Fruit fly (Drosophila melanogaster) whole organism, prepupa: ENCODE measurements around the gene Nha2.

Experiments
- Blimp-1 ChIP-seq: fragments of 200-800 bp; sonication (Bioruptor generic); optimal IDR thresholded peaks from 3 replicates; lab custom pipeline; 2017; ENCODE audit warnings: missing biosample characterization, missing genetic modification characterization, mild to moderate bottlenecking, moderate library complexity, missing genetic modification reagents
- CG10631 ChIP-seq: fragments of 200-800 bp; sonication (Bioruptor generic); optimal IDR thresholded peaks from 2 replicates; lab custom pipeline; 2016; ENCODE audit warnings: missing biosample characterization, missing genetic modification characterization
- CG10669 ChIP-seq: fragments of 200-800 bp; sonication (Bioruptor generic); optimal IDR thresholded peaks from 3 replicates; lab custom pipeline; 2018; ENCODE audit warnings: missing biosample characterization, mild to moderate bottlenecking, missing genetic modification characterization, moderate library complexity
- CG11902 ChIP-seq: fragments of 200-800 bp; sonication (Bioruptor generic); optimal IDR thresholded peaks from 3 replicates; lab custom pipeline; 2016; ENCODE audit warnings: missing biosample characterization, missing genetic modification characterization
- CG15336 ChIP-seq: fragments of 200-800 bp; sonication (Bioruptor generic); IDR thresholded peaks from 2 replicates; pipeline ENCODE4 v1.3.6; 2022; ENCODE audit warnings: missing biosample characterization, missing genetic modification characterization
- CG1621 ChIP-seq: fragments of 200-800 bp; sonication (Bioruptor generic); optimal IDR thresholded peaks from 3 replicates; lab custom pipeline; 2018; ENCODE audit warnings: missing biosample characterization, mild to moderate bottlenecking, missing genetic modification characterization
- CG16779 ChIP-seq: fragments of 200-800 bp; sonication (Bioruptor generic); optimal IDR thresholded peaks from 3 replicates; lab custom pipeline; 2017; ENCODE audit warnings: missing biosample characterization, mild to moderate bottlenecking, missing genetic modification characterization
- CG3032 ChIP-seq: fragments of 200-800 bp; optimal IDR thresholded peaks from 2 replicates; lab custom pipeline; 2019; ENCODE audit warnings: missing biosample characterization, mild to moderate bottlenecking, missing genetic modification characterization, moderate library complexity
- CG34406 ChIP-seq: fragments of 200-800 bp; sonication (Bioruptor generic); optimal IDR thresholded peaks from 3 replicates; lab custom pipeline; 2016; ENCODE audit warnings: missing biosample characterization, missing genetic modification characterization
- CG4318 ChIP-seq: fragments of 200-800 bp; sonication (Bioruptor generic); optimal IDR thresholded peaks from 3 replicates; lab custom pipeline; 2017; ENCODE audit warnings: missing biosample characterization, mild to moderate bottlenecking, missing genetic modification characterization
- CG6276 ChIP-seq: fragments of 200-800 bp; sonication (Bioruptor generic); optimal IDR thresholded peaks from 2 replicates; lab custom pipeline; 2017; ENCODE audit warnings: missing biosample characterization, mild to moderate bottlenecking, missing genetic modification characterization
- CG6808 ChIP-seq: fragments of 200-800 bp; sonication (Bioruptor generic); optimal IDR thresholded peaks from 3 replicates; lab custom pipeline; 2017; ENCODE audit warnings: missing biosample characterization, missing genetic modification characterization, mild to moderate bottlenecking, moderate library complexity, missing genetic modification reagents
- CG7368 ChIP-seq: fragments of 200-800 bp; sonication (Bioruptor generic); optimal IDR thresholded peaks from 3 replicates; lab custom pipeline; 2016; ENCODE audit warnings: missing biosample characterization, missing genetic modification characterization
- CG8119 ChIP-seq: fragments of 200-800 bp; sonication (Bioruptor generic); IDR thresholded peaks from 3 replicates; pipeline ENCODE4 v1.3.6; 2022; ENCODE audit warnings: missing biosample characterization, missing genetic modification characterization
- CG9139 ChIP-seq: fragments of 200-800 bp; sonication (Bioruptor generic); optimal IDR thresholded peaks from 3 replicates; lab custom pipeline; 2017; ENCODE audit warnings: missing biosample characterization, mild to moderate bottlenecking, missing genetic modification characterization
- Eip75B ChIP-seq: fragments of 200-800 bp; sonication (Bioruptor generic); optimal IDR thresholded peaks from 3 replicates; lab custom pipeline; 2016; ENCODE audit warnings: missing biosample characterization, missing genetic modification characterization
- Eip78C ChIP-seq: fragments of 200-800 bp; sonication (Bioruptor generic); peaks from one replicate; lab custom pipeline; 2016; ENCODE audit warnings: missing biosample characterization, missing genetic modification characterization
- Eip93F ChIP-seq: fragments of 200-800 bp; sonication (Bioruptor generic); optimal IDR thresholded peaks from 2 replicates; lab custom pipeline; 2016; ENCODE audit warnings: missing biosample characterization, mild to moderate bottlenecking, missing genetic modification characterization
- Ets21C ChIP-seq: fragments of 200-800 bp; sonication (Bioruptor generic); optimal IDR thresholded peaks from 3 replicates; lab custom pipeline; 2016; ENCODE audit warnings: missing biosample characterization, missing genetic modification characterization
- Gug ChIP-seq: fragments of 200-800 bp; sonication (Bioruptor generic); IDR thresholded peaks from 2 replicates; pipeline ENCODE4 v1.3.6; 2022; ENCODE audit warnings: missing biosample characterization, missing genetic modification characterization
- Hr38 ChIP-seq: sonication (Bioruptor generic); optimal IDR thresholded peaks from 2 replicates; lab custom pipeline; 2016; ENCODE audit warnings: missing biosample characterization, missing genetic modification characterization
- Hr4 ChIP-seq: fragments of 200-800 bp; sonication (Bioruptor generic); optimal IDR thresholded peaks from 3 replicates; lab custom pipeline; 2016; ENCODE audit warnings: missing biosample characterization, missing genetic modification characterization
- acj6 ChIP-seq: fragments of 200-800 bp; sonication (Bioruptor generic); optimal IDR thresholded peaks from 3 replicates; lab custom pipeline; 2016; ENCODE audit warnings: missing biosample characterization, missing genetic modification characterization
- cyc ChIP-seq: fragments of 200-800 bp; sonication (Bioruptor generic); optimal IDR thresholded peaks from 3 replicates; lab custom pipeline; 2016; ENCODE audit warnings: missing biosample characterization, missing genetic modification characterization
- dsx ChIP-seq: fragments of 200-800 bp; optimal IDR thresholded peaks from 3 replicates; lab custom pipeline; 2019; ENCODE audit warnings: missing biosample characterization, mild to moderate bottlenecking, missing genetic modification characterization, moderate library complexity; ENCODE audit not compliant: poor library complexity, severe bottlenecking
- eg ChIP-seq: fragments of 200-800 bp; sonication (Bioruptor generic); IDR thresholded peaks from 3 replicates; pipeline ENCODE4 v1.3.6; 2022; ENCODE audit warnings: missing biosample characterization, missing genetic modification characterization
- lz ChIP-seq: fragments of 200-800 bp; sonication (Bioruptor generic); optimal IDR thresholded peaks from 3 replicates; lab custom pipeline; 2016; ENCODE audit warnings: missing biosample characterization, missing genetic modification characterization
- net ChIP-seq: fragments of 200-800 bp; sonication (Bioruptor generic); optimal IDR thresholded peaks from 3 replicates; lab custom pipeline; 2016; ENCODE audit warnings: missing biosample characterization, missing genetic modification characterization
- ss ChIP-seq, 2 experiments: fragments of 200-800 bp; sonication (Bioruptor generic); optimal IDR thresholded peaks; 2 replicates in 1 of 2; 3 replicates in 1 of 2; lab custom pipeline; 2017 to 2018; ENCODE audit warnings: mild to moderate bottlenecking in 2 of 2, missing biosample characterization in 2 of 2, missing genetic modification characterization in 2 of 2, moderate library complexity in 1 of 2
- svp ChIP-seq: fragments of 200-800 bp; sonication (Bioruptor generic); peaks from one replicate; lab custom pipeline; 2016; ENCODE audit warnings: missing biosample characterization, missing genetic modification characterization
- vri ChIP-seq: fragments of 200-800 bp; sonication (Bioruptor generic); optimal IDR thresholded peaks from 3 replicates; lab custom pipeline; 2016; ENCODE audit warnings: missing biosample characterization, mild to moderate bottlenecking, missing genetic modification characterization

Gene Nha2

dm6 chr3R:23046529-23046943 is 48.2 kb upstream of the Nha2 start (continued):
- TF ChIP-seq Blimp-1 (peak; percentile 79), CG4318 (GFP tag; lab: Kevin White, UChicago) (peak; percentile 60), CG9139 (GFP tag; lab: Kevin White, UChicago) (peak; percentile 73), acj6 (GFP tag; lab: Kevin White, UChicago) (peak; percentile 90), net (GFP tag; lab: Kevin White, UChicago) (peak; percentile 91), dsx (peak; percentile 82), CG3032 (tag; lab: Kevin White, UChicago) (peak; percentile 85), CG10631 (GFP tag; lab: Kevin White, UChicago) (peak; percentile 88), Eip93F (GFP tag; lab: Kevin White, UChicago) (no peak), CG11902 (GFP tag; lab: Kevin White, UChicago) (peak; percentile 89), eg (GFP tag; lab: Robert Waterston, UW) (peak; percentile 84), Hr38 (GFP tag; lab: Kevin White, UChicago) (no peak)

dm6 chr3R:23043690-23044089 is 45.4 kb upstream of the Nha2 start, which contains the start of gene CG13837:
CG13837 (plus strand) TSS chr3R:23043990.
- TF ChIP-seq CG7368, result no peak
- no peak for TF ChIP-seq CG10669
- TF ChIP-seq Hr38 (GFP tag; lab: Kevin White, UChicago), result no peak
- TF ChIP-seq CG1621 (tag; lab: Kevin White, UChicago), result no peak
- TF ChIP-seq CG34406 (GFP tag; lab: Kevin White, UChicago), result no peak
- no peak for TF ChIP-seq CG8119 (GFP tag; lab: Robert Waterston, UW)
- TF ChIP-seq dsx, result no peak
- no peak for TF ChIP-seq CG16779 (tag; lab: Kevin White, UChicago)
- TF ChIP-seq ss (GFP tag; optimal IDR thresholded peaks at IDR 0.05; lab: Kevin White, UChicago), result no peak

- TF ChIP-seq CG6808 (GFP tag; lab: Kevin White, UChicago) (no peak), cyc (GFP tag; lab: Kevin White, UChicago) (no peak), Eip75B (GFP tag; lab: Kevin White, UChicago) (no peak), Eip78C (GFP tag; lab: Kevin White, UChicago) (no peak)
Observed at dm6 chr3R:23042746-23043265, 44.5 kb upstream of the Nha2 start.

- TF ChIP-seq lz (GFP tag; lab: Kevin White, UChicago) (no peak), vri (no peak), CG10631 (GFP tag; lab: Kevin White, UChicago) (no peak), CG7368 (no peak), Gug (no peak), cyc (GFP tag; lab: Kevin White, UChicago) (no peak)
- TF ChIP-seq, all 60 proteins: peak for 0
Observed at dm6 chr3R:23041941-23042340, 43.6 kb upstream of the Nha2 start, which contains the start of gene CG13838. CG13838 (plus strand) TSS chr3R:23042241.

dm6 chr3R:23038062-23038461 is 39.7 kb upstream of the Nha2 start:
- TF ChIP-seq Ets21C, result no peak
- TF ChIP-seq svp (GFP tag; lab: Kevin White, UChicago), result peak; percentile 13

- TF ChIP-seq Eip78C (GFP tag; lab: Kevin White, UChicago) (peak; percentile 62), Hr4 (GFP tag; lab: Kevin White, UChicago) (no peak), eg (GFP tag; lab: Robert Waterston, UW) (no peak)
- TF ChIP-seq, all 60 proteins: peak for 1
Observed at dm6 chr3R:23036321-23036720, 38.0 kb upstream of the Nha2 start.

- no peak for TF ChIP-seq lz (GFP tag; lab: Kevin White, UChicago)
- TF ChIP-seq CG6276 (GFP tag; lab: Kevin White, UChicago), result no peak
- TF ChIP-seq CG3032 (tag; lab: Kevin White, UChicago), result no peak
- TF ChIP-seq CG15336 (GFP tag; lab: Robert Waterston, UW), result no peak
- TF ChIP-seq Eip78C (GFP tag; lab: Kevin White, UChicago), result peak; percentile 28
- no peak for TF ChIP-seq CG9139 (GFP tag; lab: Kevin White, UChicago)
- TF ChIP-seq, all 60 proteins: peak for 1
Observed at dm6 chr3R:23035463-23035862, 37.1 kb upstream of the Nha2 start, which contains the start of gene CG13833. CG13833 (minus strand) TSS chr3R:23035563.
